Worm (Caenorhabditis elegans) whole organism, early embryonic: ENCODE data around the gene trpp-1.

Source experiments
- B0310.2 ChIP-seq: sonication (generic microtip); optimal IDR thresholded peaks from 2 replicates; lab custom pipeline; 2016; ENCODE audit warnings: mild to moderate bottlenecking, missing genetic modification characterization, missing compliant biosample characterization
- F13C5.2 ChIP-seq: sonication (generic microtip); optimal IDR thresholded peaks from 2 replicates; lab custom pipeline; 2017; ENCODE audit warnings: mild to moderate bottlenecking, missing genetic modification characterization, inconsistent platforms, missing compliant biosample characterization
- aly-1 ChIP-seq: sonication (generic microtip); optimal IDR thresholded peaks from 2 replicates; lab custom pipeline; 2016; ENCODE audit warnings: missing genetic modification characterization, missing compliant biosample characterization
- ama-1 ChIP-seq: fragments of 150-350 bp; optimal IDR thresholded peaks from 2 replicates; lab custom pipeline; 2014
- ceh-13 ChIP-seq: fragments of 200-800 bp; sonication (Bioruptor generic); optimal IDR thresholded peaks from 2 replicates; lab custom pipeline; 2018; ENCODE audit warnings: mild to moderate bottlenecking, missing genetic modification characterization, missing compliant biosample characterization
- ets-7 ChIP-seq: sonication (generic microtip); optimal IDR thresholded peaks from 2 replicates; lab custom pipeline; 2016; ENCODE audit warnings: missing genotype, missing genetic modification characterization, missing compliant biosample characterization
- hmbx-1 ChIP-seq: sonication (generic microtip); optimal IDR thresholded peaks from 2 replicates; lab custom pipeline; 2016; ENCODE audit warnings: mild to moderate bottlenecking, missing genetic modification characterization, missing compliant biosample characterization
- hmg-4 ChIP-seq: fragments of 200-800 bp; sonication (Bioruptor generic); optimal IDR thresholded peaks from 2 replicates; lab custom pipeline; 2018; ENCODE audit warnings: mild to moderate bottlenecking, missing genetic modification characterization, missing compliant biosample characterization
- hnd-1 ChIP-seq: sonication (generic microtip); optimal IDR thresholded peaks from 2 replicates; lab custom pipeline; 2016; ENCODE audit warnings: missing genetic modification characterization, missing compliant biosample characterization
- scrt-1 ChIP-seq: fragments of 200-800 bp; sonication (Bioruptor generic); IDR thresholded peaks from 2 replicates; pipeline ENCODE4 v1.3.6; 2022; ENCODE audit warnings: missing genetic modification characterization, missing compliant biosample characterization
- tbx-11 ChIP-seq: fragments of 200-800 bp; sonication (Bioruptor generic); IDR thresholded peaks from 2 replicates; pipeline ENCODE4 v1.3.6; 2022; ENCODE audit warnings: missing genetic modification characterization, missing compliant biosample characterization
- tbx-37 ChIP-seq: fragments of 200-800 bp; sonication (Bioruptor generic); conservative IDR thresholded peaks from 2 replicates; pipeline ENCODE4 v1.3.6; 2022; ENCODE audit warnings: missing genetic modification reagents, missing genetic modification characterization, missing compliant biosample characterization

- no peak for TF ChIP-seq aly-1 (tag; lab: Kevin White, UChicago)
- TF ChIP-seq hmg-4 (GFP tag; lab: Kevin White, UChicago) = no peak
- no peak for TF ChIP-seq ama-1 (lab: Kevin White, UChicago)
- no peak for TF ChIP-seq B0310.2
- no peak for TF ChIP-seq ceh-13 (GFP tag; lab: Kevin White, UChicago)
- no peak for TF ChIP-seq hnd-1 (tag; lab: Kevin White, UChicago)
- peak; percentile 53 for TF ChIP-seq tbx-37 (GFP tag; lab: Robert Waterston, UW)
- TF ChIP-seq scrt-1 = no peak
- TF ChIP-seq tbx-11 (GFP tag; lab: Robert Waterston, UW) = no peak
- no peak for TF ChIP-seq F13C5.2 (tag; lab: Kevin White, UChicago)
- no peak for TF ChIP-seq ets-7 (tag; lab: Kevin White, UChicago)
- no peak for TF ChIP-seq hmbx-1 (tag; lab: Kevin White, UChicago)
These were observed 45.1 kb upstream of the trpp-1 start, which contains the start of gene ttb-1 for ce11 chrV:156044-156869.
